Fruit fly (Drosophila melanogaster) whole organism, pupa: ENCODE measurements around the gene Chpf.
A peak's percentile ranks its signal among the peaks of the same experiment; 100 is the strongest.

Source experiments
- CG10348 ChIP-seq: fragments of 200-800 bp; sonication (Bioruptor generic); IDR thresholded peaks from 2 replicates; pipeline ENCODE4 v1.3.6; 2022; ENCODE audit warnings: missing biosample characterization, missing genetic modification characterization
- CG12605 ChIP-seq: fragments of 200-800 bp; sonication (Bioruptor generic); IDR thresholded peaks from 2 replicates; pipeline ENCODE4 v1.3.6; 2022; ENCODE audit warnings: missing biosample characterization, missing genetic modification characterization
- CG13204 ChIP-seq: fragments of 200-800 bp; sonication (Bioruptor generic); optimal IDR thresholded peaks from 2 replicates; lab custom pipeline; 2018; ENCODE audit warnings: missing biosample characterization, mild to moderate bottlenecking, missing genetic modification characterization, moderate library complexity
- CG14655 ChIP-seq: fragments of 200-800 bp; sonication (Bioruptor generic); optimal IDR thresholded peaks from 3 replicates; lab custom pipeline; 2017; ENCODE audit warnings: mild to moderate bottlenecking, missing biosample characterization, missing genetic modification reagents, missing genetic modification characterization
- CG15710 ChIP-seq: fragments of 200-800 bp; sonication (Bioruptor generic); optimal IDR thresholded peaks from 2 replicates; lab custom pipeline; 2018; ENCODE audit warnings: missing biosample characterization, mild to moderate bottlenecking, missing genetic modification characterization, moderate library complexity
- CG17806 ChIP-seq: fragments of 200-800 bp; sonication (Bioruptor generic); optimal IDR thresholded peaks from 2 replicates; lab custom pipeline; 2018; ENCODE audit warnings: missing biosample characterization, mild to moderate bottlenecking, missing genetic modification characterization, moderate library complexity
- CG32121 ChIP-seq: fragments of 200-800 bp; sonication (Bioruptor generic); IDR thresholded peaks from 2 replicates; pipeline ENCODE4 v1.3.6; 2022; ENCODE audit warnings: missing biosample characterization, missing genetic modification characterization
- CG34367 ChIP-seq: fragments of 200-800 bp; sonication (Bioruptor generic); optimal IDR thresholded peaks from 2 replicates; lab custom pipeline; 2018; ENCODE audit warnings: missing biosample characterization, mild to moderate bottlenecking, missing genetic modification characterization
- CG4496 ChIP-seq: fragments of 200-800 bp; sonication (Bioruptor generic); IDR thresholded peaks from 3 replicates; pipeline ENCODE4 v1.3.6; 2022; ENCODE audit warnings: missing biosample characterization, missing genetic modification characterization
- CG8159 ChIP-seq: fragments of 200-800 bp; sonication (Bioruptor generic); optimal IDR thresholded peaks from 3 replicates; lab custom pipeline; 2018; ENCODE audit warnings: missing biosample characterization, mild to moderate bottlenecking, missing genetic modification characterization, moderate library complexity
- CG8301 ChIP-seq: fragments of 200-800 bp; sonication (Bioruptor generic); optimal IDR thresholded peaks from 2 replicates; lab custom pipeline; 2018; ENCODE audit warnings: missing biosample characterization, mild to moderate bottlenecking, missing genetic modification characterization
- CG9948 ChIP-seq: fragments of 200-800 bp; sonication (Bioruptor generic); optimal IDR thresholded peaks from 2 replicates; lab custom pipeline; 2018; ENCODE audit warnings: missing biosample characterization, mild to moderate bottlenecking, missing genetic modification characterization, moderate library complexity
- D1 ChIP-seq: fragments of 200-800 bp; sonication (Bioruptor generic); optimal IDR thresholded peaks from 2 replicates; lab custom pipeline; 2018; ENCODE audit warnings: missing biosample characterization, mild to moderate bottlenecking, missing genetic modification characterization, moderate library complexity
- EcR ChIP-seq: fragments of 200-800 bp; sonication (Bioruptor generic); optimal IDR thresholded peaks from 3 replicates; lab custom pipeline; 2019; ENCODE audit warnings: missing biosample characterization, missing genetic modification characterization, mild to moderate bottlenecking, moderate library complexity, missing genetic modification reagents
- Ets98B ChIP-seq: fragments of 200-800 bp; sonication (Bioruptor generic); IDR thresholded peaks from 2 replicates; pipeline ENCODE4 v1.3.6; 2022; ENCODE audit warnings: missing biosample characterization, missing genetic modification characterization
- Pif1A ChIP-seq: fragments of 200-800 bp; sonication (Bioruptor generic); optimal IDR thresholded peaks from 3 replicates; lab custom pipeline; 2016; ENCODE audit warnings: missing biosample characterization, missing genetic modification characterization
- Pif1B ChIP-seq: fragments of 200-800 bp; sonication (Bioruptor generic); optimal IDR thresholded peaks from 3 replicates; lab custom pipeline; 2016; ENCODE audit warnings: missing biosample characterization, missing genetic modification characterization
- Snoo ChIP-seq: fragments of 200-800 bp; sonication (Bioruptor generic); optimal IDR thresholded peaks from 3 replicates; lab custom pipeline; 2017; ENCODE audit warnings: missing biosample characterization, mild to moderate bottlenecking, missing genetic modification characterization, inconsistent platforms
- fd96Ca ChIP-seq: fragments of 200-800 bp; sonication (Bioruptor generic); IDR thresholded peaks from 3 replicates; pipeline ENCODE4 v1.3.6; 2022; ENCODE audit warnings: missing biosample characterization, missing genetic modification characterization
- gl ChIP-seq: fragments of 200-800 bp; sonication (Bioruptor generic); optimal IDR thresholded peaks from 2 replicates; lab custom pipeline; 2018; ENCODE audit warnings: missing biosample characterization, mild to moderate bottlenecking, missing genetic modification characterization
- rn ChIP-seq: fragments of 200-800 bp; sonication (Bioruptor generic); IDR thresholded peaks from 2 replicates; pipeline ENCODE4 v1.3.6; 2022; ENCODE audit warnings: missing biosample characterization, missing genetic modification characterization

The Chpf gene

DNA sequence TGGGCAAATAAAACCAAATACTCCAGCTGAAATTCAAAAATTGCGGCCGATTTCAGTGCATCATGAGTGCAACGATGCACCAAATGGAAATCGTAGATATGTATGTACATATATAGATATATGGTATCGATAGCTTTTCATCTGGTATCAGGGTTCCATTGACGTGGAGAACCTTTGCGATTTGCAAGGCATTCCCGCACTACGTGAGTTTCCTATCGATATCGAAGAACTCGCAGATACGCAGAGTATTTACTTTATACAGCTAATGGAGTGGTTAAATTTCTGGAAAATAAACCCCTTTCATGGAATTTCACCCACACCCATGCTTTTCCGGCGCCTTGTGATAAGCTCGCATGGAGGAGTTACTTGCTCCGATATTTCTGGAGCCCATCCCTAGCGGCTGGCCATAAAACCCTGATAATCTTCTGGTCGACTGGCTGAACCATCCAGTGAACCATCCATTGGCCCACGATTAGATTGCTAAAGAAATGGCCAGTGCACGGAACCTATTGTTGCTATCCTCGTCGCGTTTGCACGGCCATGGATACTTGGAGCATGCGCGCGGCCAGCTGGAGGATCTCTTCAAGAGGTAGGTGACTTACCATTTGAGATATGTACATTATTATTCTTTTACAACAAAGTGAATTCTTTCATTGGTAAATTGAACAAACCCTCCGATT lies 18.0 kb downstream of the Chpf start, which contains the start of gene CG2200:
TSS of gene CG2200 (plus strand) at position 215 of the 680 bp plus-strand sequence.
- TF ChIP-seq fd96Ca (GFP tag; lab: Robert Waterston, UW) (peak; percentile 77; the same call in 2 of the 3 replicates), CG4496 (peak; percentile 69; the same call in 2 of the 3 replicates), CG13204 (GFP tag; lab: Kevin White, UChicago) (no peak), Snoo (peak; percentile 63), EcR (GFP tag; lab: Kevin White, UChicago) (no peak), Pif1A (peak; percentile 61), CG32121 (GFP tag; lab: Robert Waterston, UW) (peak; percentile 74), CG15710 (tag; lab: Kevin White, UChicago) (peak; percentile 59), CG8301 (tag; lab: Kevin White, UChicago) (peak; percentile 24), CG14655 (GFP tag; lab: Kevin White, UChicago) (no peak), Ets98B (GFP tag; lab: Robert Waterston, UW) (peak; percentile 76), Pif1B (peak; percentile 57), CG9948 (tag; lab: Kevin White, UChicago) (peak; percentile 23), CG17806 (tag; lab: Kevin White, UChicago) (peak; percentile 54), CG10348 (GFP tag; lab: Robert Waterston, UW) (no peak), CG12605 (GFP tag; lab: Robert Waterston, UW) (peak; percentile 62), D1 (tag; lab: Kevin White, UChicago) (no peak), CG34367 (tag; lab: Kevin White, UChicago) (peak; percentile 30), gl (tag; lab: Kevin White, UChicago) (peak; percentile 30), rn (GFP tag; lab: Robert Waterston, UW) (0 out of 2 replicates have a peak, but pooled peaks have one; percentile 10), CG8159 (tag; lab: Kevin White, UChicago) (peak; percentile 42)
- TF ChIP-seq, all 21 proteins: peak for 16

DNA sequence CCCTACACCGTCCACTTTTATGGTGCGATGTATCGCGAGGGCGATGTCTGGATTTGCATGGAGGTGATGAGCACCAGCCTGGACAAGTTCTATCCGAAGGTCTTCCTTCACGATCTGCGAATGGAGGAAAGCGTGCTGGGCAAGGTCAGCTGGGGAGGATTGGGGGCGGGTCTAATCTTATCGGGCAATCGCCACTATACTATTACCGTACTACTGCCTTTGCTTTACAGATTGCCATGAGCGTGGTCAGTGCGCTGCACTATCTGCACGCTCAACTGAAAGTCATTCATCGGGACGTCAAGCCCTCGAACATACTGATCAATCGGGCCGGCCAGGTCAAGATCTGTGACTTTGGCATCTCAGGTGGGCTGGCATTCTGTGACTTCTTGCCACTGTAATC lies 20.4 kb downstream of the Chpf start:
- no peak for TF ChIP-seq CG8159 (tag; lab: Kevin White, UChicago)
- no peak for TF ChIP-seq CG17806 (tag; lab: Kevin White, UChicago)
- no peak for TF ChIP-seq CG13204 (GFP tag; lab: Kevin White, UChicago)
- no peak for TF ChIP-seq EcR (GFP tag; lab: Kevin White, UChicago)
- no peak for TF ChIP-seq CG9948 (tag; lab: Kevin White, UChicago)
- no peak for TF ChIP-seq fd96Ca (GFP tag; lab: Robert Waterston, UW)
- no peak for TF ChIP-seq Pif1B
- TF ChIP-seq, all 21 proteins: peak for 0

DNA sequence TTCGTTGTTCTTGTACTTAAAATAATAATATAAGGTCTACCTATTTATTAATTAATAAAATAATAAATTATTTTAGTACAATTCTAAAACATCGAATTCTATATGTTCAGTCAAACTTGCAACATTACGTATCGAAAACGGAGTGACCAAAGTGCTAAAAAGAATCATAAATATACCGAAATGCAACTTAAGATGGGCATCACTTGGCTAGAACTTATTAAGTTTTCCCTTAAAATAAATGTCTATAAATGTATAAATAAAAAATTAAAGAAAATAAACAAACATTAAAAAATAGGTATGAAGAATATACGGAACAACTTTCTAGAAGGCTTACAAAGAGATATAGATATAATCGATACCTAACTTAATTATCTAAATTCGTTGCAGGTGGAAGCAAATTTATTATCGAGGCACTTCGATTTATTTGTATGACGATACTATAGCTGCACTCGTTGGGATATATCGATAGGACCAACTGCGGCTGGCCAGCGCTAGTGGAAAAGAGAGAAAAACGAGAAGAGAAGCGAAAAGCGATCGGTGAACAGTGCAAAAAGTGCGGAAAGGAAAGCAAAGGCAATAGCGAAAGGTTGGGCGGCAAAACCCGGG lies 21.5 kb downstream of the Chpf start, which contains the start of gene lic:
TSS of gene lic (plus strand) at position 490 of the 606 bp plus-strand sequence.
- TF ChIP-seq CG32121 (GFP tag; lab: Robert Waterston, UW) (no peak), CG8301 (tag; lab: Kevin White, UChicago) (no peak), Pif1A (no peak), gl (tag; lab: Kevin White, UChicago) (no peak), CG10348 (GFP tag; lab: Robert Waterston, UW) (no peak), CG9948 (tag; lab: Kevin White, UChicago) (no peak), CG4496 (no peak), CG13204 (GFP tag; lab: Kevin White, UChicago) (no peak), CG34367 (tag; lab: Kevin White, UChicago) (no peak), CG14655 (GFP tag; lab: Kevin White, UChicago) (no peak), CG8159 (tag; lab: Kevin White, UChicago) (no peak), fd96Ca (GFP tag; lab: Robert Waterston, UW) (no peak), CG15710 (tag; lab: Kevin White, UChicago) (no peak), Ets98B (GFP tag; lab: Robert Waterston, UW) (no peak), rn (GFP tag; lab: Robert Waterston, UW) (no peak)

DNA sequence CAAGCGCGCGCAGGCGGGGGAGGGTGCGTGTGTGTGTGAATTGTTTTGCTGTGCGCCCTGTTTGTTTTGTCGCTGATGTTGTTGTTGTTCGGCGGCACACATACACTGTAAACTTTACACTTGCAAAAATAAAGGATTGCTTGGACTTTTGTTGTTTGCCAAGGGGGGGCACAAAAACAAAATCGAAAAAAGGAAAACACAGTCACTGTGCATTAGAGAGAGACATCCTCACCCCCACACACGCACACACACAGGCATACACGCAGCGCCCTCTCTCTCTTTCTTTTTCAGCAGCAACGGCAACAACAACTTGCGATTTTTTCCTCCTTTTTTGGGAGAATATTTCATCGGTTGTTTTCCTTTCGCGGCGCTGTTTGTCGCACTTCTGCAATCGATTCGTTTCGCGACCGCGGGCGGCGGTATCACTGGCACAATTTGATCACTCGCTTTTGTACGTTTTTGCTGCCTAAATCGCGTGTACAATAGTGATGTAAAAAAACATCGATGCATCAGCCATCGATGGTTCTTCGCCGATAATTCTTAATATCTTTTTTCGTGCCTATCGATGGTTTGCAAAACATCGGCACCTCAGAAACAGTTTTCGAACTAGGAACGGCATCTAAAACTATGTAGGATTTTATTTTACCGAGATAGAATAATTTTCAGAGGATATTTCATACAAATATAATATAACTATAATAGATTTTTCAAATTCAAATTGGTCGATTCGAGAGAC lies 22.2 kb downstream of the Chpf start, which contains the start of gene hep:
TSS of gene hep (minus strand) at position 515 of the 736 bp plus-strand sequence.
- TF ChIP-seq D1 (tag; lab: Kevin White, UChicago), result no peak
- no peak for TF ChIP-seq CG15710 (tag; lab: Kevin White, UChicago)
- TF ChIP-seq CG8159 (tag; lab: Kevin White, UChicago), result peak; percentile 12
- TF ChIP-seq EcR (GFP tag; lab: Kevin White, UChicago), result no peak
- peak; percentile 30 for TF ChIP-seq CG8301 (tag; lab: Kevin White, UChicago)
- no peak for TF ChIP-seq Ets98B (GFP tag; lab: Robert Waterston, UW)
- TF ChIP-seq CG4496, result no peak
- TF ChIP-seq Pif1A, result no peak
- 0 out of 3 replicates have a peak, but pooled peaks have one; percentile 13 for TF ChIP-seq fd96Ca (GFP tag; lab: Robert Waterston, UW)
- no peak for TF ChIP-seq CG17806 (tag; lab: Kevin White, UChicago)
- TF ChIP-seq Snoo, result no peak
- TF ChIP-seq CG32121 (GFP tag; lab: Robert Waterston, UW), result 0 out of 2 replicates have a peak, but pooled peaks have one; percentile 42

DNA sequence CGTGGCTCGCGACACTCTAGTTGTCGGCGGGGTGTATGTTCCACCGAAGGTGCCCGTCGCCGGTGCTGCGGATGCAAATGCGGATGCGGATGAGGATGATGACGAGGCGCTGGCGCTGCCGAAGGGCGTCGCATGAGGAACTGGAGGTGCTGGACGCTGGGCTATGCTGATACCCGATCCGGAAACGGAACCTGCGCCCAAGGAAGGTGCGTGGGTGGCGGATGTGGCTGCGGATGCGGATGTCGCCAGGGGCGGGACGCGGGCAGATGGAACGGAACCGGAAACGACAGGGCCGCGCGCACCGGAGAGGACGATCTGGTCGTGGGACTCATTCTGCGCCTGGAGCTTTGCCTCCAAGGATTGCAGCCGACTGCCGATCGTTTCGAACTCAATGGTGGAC lies 22.9 kb downstream of the Chpf start:
- TF ChIP-seq CG8301 (tag; lab: Kevin White, UChicago) (no peak), rn (GFP tag; lab: Robert Waterston, UW) (no peak)
